Worm (Caenorhabditis elegans): Measurements from ENCODE around the gene nlp-7.

nlp-7 gene

ce11 chrX:8562586-8562985 lies 30.4 kb upstream of the nlp-7 start:
- no peak for TF ChIP-seq unc-55 (GFP tag; optimal IDR thresholded peaks at IDR 0.05)
- no peak for TF ChIP-seq R02D3.7 (tag; optimal IDR thresholded peaks at IDR 0.05)
- TF ChIP-seq zag-1 (tag; optimal IDR thresholded peaks at IDR 0.05) = no peak
- TF ChIP-seq ztf-4 (tag; optimal IDR thresholded peaks at IDR 0.05) = no peak
- no peak for TF ChIP-seq C34F6.9 (tag; optimal IDR thresholded peaks at IDR 0.05)

ce11 chrX:8563663-8564450 lies 29.1 kb upstream of the nlp-7 start:
- TF ChIP-seq fos-1 (tag; optimal IDR thresholded peaks at IDR 0.05) (peak; percentile 75), sma-3 (GFP tag; optimal IDR thresholded peaks at IDR 0.05) (peak; percentile 27), ceh-16 (tag; optimal IDR thresholded peaks at IDR 0.05) (no peak)

ce11 chrX:8564451-8564795 lies 28.6 kb upstream of the nlp-7 start:
- TF ChIP-seq lin-13 (GFP tag; optimal IDR thresholded peaks at IDR 0.05) (no peak), blmp-1 (tag; optimal IDR thresholded peaks at IDR 0.05; ENCODE audit: insufficient read depth) (peak; percentile 67), sma-9 (GFP tag; optimal IDR thresholded peaks at IDR 0.05) (peak; percentile 11), sma-9 (tag; optimal IDR thresholded peaks at IDR 0.05) (no peak), gmeb-1 (tag; optimal IDR thresholded peaks at IDR 0.05) (peak; percentile 10), nhr-21 (tag; optimal IDR thresholded peaks at IDR 0.05) (no peak), sma-3 (GFP tag; optimal IDR thresholded peaks at IDR 0.05) (no peak), nhr-25 (tag; optimal IDR thresholded peaks at IDR 0.05) (peak; percentile 5), dmd-4 (tag; optimal IDR thresholded peaks at IDR 0.05) (no peak), fos-1 (tag; optimal IDR thresholded peaks at IDR 0.05) (peak; percentile 54), F13H6.1 (tag; optimal IDR thresholded peaks at IDR 0.05) (peak; percentile 31), unc-55 (GFP tag; optimal IDR thresholded peaks at IDR 0.05) (no peak)

- no peak for TF ChIP-seq nhr-11 (tag; optimal IDR thresholded peaks at IDR 0.05)
- TF ChIP-seq nhr-12 (tag; optimal IDR thresholded peaks at IDR 0.05) = no peak
- TF ChIP-seq ama-1 (optimal IDR thresholded peaks at IDR 0.05) = no peak
- no peak for TF ChIP-seq unc-62 (GFP tag; optimal IDR thresholded peaks at IDR 0.05)
- no peak for TF ChIP-seq lsy-2 (tag; optimal IDR thresholded peaks at IDR 0.05)
- no peak for TF ChIP-seq ceh-16 (tag; optimal IDR thresholded peaks at IDR 0.05)
- TF ChIP-seq mdl-1 (tag; optimal IDR thresholded peaks at IDR 0.05) = peak; percentile 32 to 60
- peak; percentile 6 for TF ChIP-seq zag-1 (tag; optimal IDR thresholded peaks at IDR 0.05)
- TF ChIP-seq egl-27 (tag; optimal IDR thresholded peaks at IDR 0.05) = no peak
- TF ChIP-seq gmeb-1 (tag; optimal IDR thresholded peaks at IDR 0.05) = no peak
- TF ChIP-seq C34F6.9 (tag; optimal IDR thresholded peaks at IDR 0.05) = peak; percentile 25
- TF ChIP-seq ZK546.5 (tag; optimal IDR thresholded peaks at IDR 0.05) = no peak
- TF ChIP-seq sem-4 (tag; optimal IDR thresholded peaks at IDR 0.05) = peak; percentile 3
- TF ChIP-seq F13H6.1 (tag; optimal IDR thresholded peaks at IDR 0.05) = peak; percentile 87
Measured at ce11 chrX:8565810-8566416, 27.1 kb upstream of the nlp-7 start.

- TF ChIP-seq crh-2 (tag; optimal IDR thresholded peaks at IDR 0.05) (no peak), lsy-2 (tag; optimal IDR thresholded peaks at IDR 0.05) (peak in 1 of 2 experiments; percentile 6), nhr-21 (tag; optimal IDR thresholded peaks at IDR 0.05) (peak; percentile 9), fos-1 (tag; optimal IDR thresholded peaks at IDR 0.05) (peak; percentile 14), R02D3.7 (tag; optimal IDR thresholded peaks at IDR 0.05) (no peak)
Measured at ce11 chrX:8566521-8567032, 26.4 kb upstream of the nlp-7 start.

- TF ChIP-seq sma-3 (GFP tag; optimal IDR thresholded peaks at IDR 0.05) (no peak), ceh-16 (tag; optimal IDR thresholded peaks at IDR 0.05) (no peak), fos-1 (tag; optimal IDR thresholded peaks at IDR 0.05) (peak; percentile 80), blmp-1 (tag; optimal IDR thresholded peaks at IDR 0.05; ENCODE audit: insufficient read depth) (no peak)
Measured at ce11 chrX:8567166-8567565, 25.8 kb upstream of the nlp-7 start.

- TF ChIP-seq sma-9 (GFP tag; optimal IDR thresholded peaks at IDR 0.05) (peak; percentile 58), sma-9 (tag; optimal IDR thresholded peaks at IDR 0.05) (no peak), ZK546.5 (tag; optimal IDR thresholded peaks at IDR 0.05) (no peak), fos-1 (tag; optimal IDR thresholded peaks at IDR 0.05) (peak; percentile 30)
Measured at ce11 chrX:8567823-8568314, 25.1 kb upstream of the nlp-7 start.
